Worm (Caenorhabditis elegans) whole organism, mixed stage, embryonic: ENCODE data around the gene C47E12.13.

ENCODE experiments used
- ceh-43 ChIP-seq: fragments of 200-800 bp; sonication (Bioruptor generic); optimal IDR thresholded peaks from 2 replicates; lab custom pipeline; 2018; ENCODE audit warnings: mild to moderate bottlenecking, missing genetic modification characterization, moderate library complexity, missing compliant biosample characterization
- elt-3 ChIP-seq: fragments of 150-350 bp; optimal IDR thresholded peaks from 2 replicates; lab custom pipeline; 2014; ENCODE audit warnings: missing biosample characterization, missing genetic modification characterization
- mep-1 ChIP-seq: fragments of 150-350 bp; optimal IDR thresholded peaks from 2 replicates; lab custom pipeline; 2017; ENCODE audit warnings: missing biosample characterization, missing genetic modification reagents, missing genetic modification characterization, inconsistent platforms
- nhr-12 ChIP-seq: fragments of 150-350 bp; optimal IDR thresholded peaks from 2 replicates; lab custom pipeline; 2014; ENCODE audit warnings: missing biosample characterization, missing genetic modification characterization
- nhr-237 ChIP-seq: fragments of 150-350 bp; optimal IDR thresholded peaks from 2 replicates; lab custom pipeline; 2014; ENCODE audit warnings: missing biosample characterization, missing genetic modification characterization
- nhr-28 ChIP-seq: fragments of 150-350 bp; optimal IDR thresholded peaks from 2 replicates; lab custom pipeline; 2014; ENCODE audit warnings: missing biosample characterization, missing genetic modification characterization
- nhr-76 ChIP-seq: sonication (generic microtip); optimal IDR thresholded peaks from 2 replicates; lab custom pipeline; 2017; ENCODE audit warnings: missing biosample characterization, missing genetic modification characterization
- snpc-4 ChIP-seq: fragments of 150-350 bp; optimal IDR thresholded peaks from 2 replicates; lab custom pipeline; 2014; ENCODE audit warnings: missing biosample characterization, missing genetic modification characterization
- sptf-1 ChIP-seq: sonication (generic microtip); optimal IDR thresholded peaks from 2 replicates; lab custom pipeline; 2017; ENCODE audit warnings: mild to moderate bottlenecking, missing genetic modification characterization, moderate library complexity, missing compliant biosample characterization
- unc-120 ChIP-seq: sonication (generic microtip); optimal IDR thresholded peaks from 2 replicates; lab custom pipeline; 2017; ENCODE audit warnings: missing genetic modification characterization, missing compliant biosample characterization; ENCODE audit not compliant: poor library complexity, severe bottlenecking
- zip-8 ChIP-seq: fragments of 150-350 bp; optimal IDR thresholded peaks from 2 replicates; lab custom pipeline; 2014; ENCODE audit warnings: missing biosample characterization, missing genetic modification characterization
- ztf-11 ChIP-seq: fragments of 150-350 bp; optimal IDR thresholded peaks from 2 replicates; lab custom pipeline; 2014; ENCODE audit warnings: missing biosample characterization, missing genetic modification characterization

The C47E12.13 gene

ce11 chrIV:9963945-9964344, 42.7 kb downstream of the C47E12.13 start, which contains the start of gene T13H10.2:
Gene T13H10.2 (plus strand): TSS chrIV:9964245.
- no peak for TF ChIP-seq sptf-1 (tag; lab: Kevin White, UChicago)
- no peak for TF ChIP-seq snpc-4 (tag; lab: Kevin White, UChicago)
- no peak for TF ChIP-seq zip-8 (tag; lab: Kevin White, UChicago)
- TF ChIP-seq unc-120 (tag; lab: Kevin White, UChicago), result no peak
- TF ChIP-seq mep-1, result no peak
- TF ChIP-seq nhr-12 (tag; lab: Kevin White, UChicago), result no peak
- TF ChIP-seq elt-3 (tag; lab: Kevin White, UChicago), result no peak
- TF ChIP-seq nhr-237, result no peak
- no peak for TF ChIP-seq ceh-43 (GFP tag; lab: Kevin White, UChicago)
- no peak for TF ChIP-seq ztf-11 (tag; lab: Kevin White, UChicago)
- no peak for TF ChIP-seq nhr-28 (tag; lab: Kevin White, UChicago)
- TF ChIP-seq nhr-76, result no peak
